Worm (Caenorhabditis elegans): Measurements from ENCODE around the gene srv-17.

The srv-17 gene

DNA sequence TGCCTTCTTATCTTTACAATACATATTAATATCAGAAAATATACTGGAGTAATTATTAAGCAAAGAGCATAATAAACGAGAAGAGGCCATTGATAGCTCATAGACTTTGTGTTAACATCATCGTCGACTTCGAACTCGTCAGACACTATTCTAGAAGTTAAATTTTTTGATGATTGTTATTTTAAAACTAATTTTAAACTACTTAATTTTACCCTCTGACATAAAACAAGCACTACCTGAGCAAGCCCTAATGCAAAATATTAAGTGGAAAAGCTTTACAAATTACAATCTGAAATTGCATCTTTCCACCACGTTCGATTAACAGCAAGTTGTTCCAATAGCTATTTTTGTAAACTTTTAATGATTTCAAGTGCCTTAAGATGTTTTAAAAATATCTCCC is at the start of gene srv-17:
TSS of gene srv-17 (minus strand) at position 101 of the 400 bp plus-strand sequence.
- TF ChIP-seq lsy-2 (tag; optimal IDR thresholded peaks at IDR 0.05) = no peak
- TF ChIP-seq sox-4 (tag; optimal IDR thresholded peaks at IDR 0.05) = no peak
- no peak for TF ChIP-seq ceh-88 (GFP tag; IDR thresholded peaks at IDR 0.05)
- no peak for TF ChIP-seq ceh-63 (GFP tag; optimal IDR thresholded peaks at IDR 0.05)
- no peak for TF ChIP-seq nhr-84 (tag; optimal IDR thresholded peaks at IDR 0.05)
- TF ChIP-seq pag-3 (tag; optimal IDR thresholded peaks at IDR 0.05; ENCODE audit: borderline replicate concordance, insufficient read depth) = no peak
- no peak for TF ChIP-seq ceh-82 (tag; optimal IDR thresholded peaks at IDR 0.05)

- no peak for TF ChIP-seq swsn-7 (tag; optimal IDR thresholded peaks at IDR 0.05)
- TF ChIP-seq blmp-1 (tag; optimal IDR thresholded peaks at IDR 0.05) = no peak
- TF ChIP-seq sptf-1 (tag; optimal IDR thresholded peaks at IDR 0.05) = no peak
- TF ChIP-seq ztf-11 (tag; optimal IDR thresholded peaks at IDR 0.05) = no peak
Observed at ce11 chrIV:5917026-5917425, 47.1 kb upstream of the srv-17 start, which contains the start of gene dhhc-13. Gene dhhc-13, plus strand, starts transcription at chrIV:5917326.

ce11 chrIV:5915152-5915551 is 45.2 kb upstream of the srv-17 start:
- TF ChIP-seq fkh-10 (GFP tag; optimal IDR thresholded peaks at IDR 0.05) (peak; percentile 95), dsc-1 (tag; optimal IDR thresholded peaks at IDR 0.05) (no peak), lin-39 (tag; optimal IDR thresholded peaks at IDR 0.05) (no peak), aly-2 (tag; optimal IDR thresholded peaks at IDR 0.05) (no peak), lsy-2 (tag; optimal IDR thresholded peaks at IDR 0.05) (no peak), ets-5 (GFP tag; IDR thresholded peaks at IDR 0.05) (no peak), lin-14 (GFP tag; optimal IDR thresholded peaks at IDR 0.05) (peak; percentile 79), ztf-11 (tag; optimal IDR thresholded peaks at IDR 0.05) (no peak), ces-1 (GFP tag; optimal IDR thresholded peaks at IDR 0.05) (peak; percentile 24), tbx-2 (tag; optimal IDR thresholded peaks at IDR 0.05) (no peak), unc-30 (tag; optimal IDR thresholded peaks at IDR 0.05) (no peak), ceh-63 (GFP tag; optimal IDR thresholded peaks at IDR 0.05) (no peak), ztf-4 (tag; optimal IDR thresholded peaks at IDR 0.05) (no peak), efl-1 (optimal IDR thresholded peaks at IDR 0.05) (no peak), efl-1 (GFP tag; optimal IDR thresholded peaks at IDR 0.05 in 1 of 2) (peak in 1 of 2 experiments; percentile 44), C04F5.9 (tag; optimal IDR thresholded peaks at IDR 0.05) (no peak), hpl-2 (GFP tag; optimal IDR thresholded peaks at IDR 0.05) (no peak)

DNA sequence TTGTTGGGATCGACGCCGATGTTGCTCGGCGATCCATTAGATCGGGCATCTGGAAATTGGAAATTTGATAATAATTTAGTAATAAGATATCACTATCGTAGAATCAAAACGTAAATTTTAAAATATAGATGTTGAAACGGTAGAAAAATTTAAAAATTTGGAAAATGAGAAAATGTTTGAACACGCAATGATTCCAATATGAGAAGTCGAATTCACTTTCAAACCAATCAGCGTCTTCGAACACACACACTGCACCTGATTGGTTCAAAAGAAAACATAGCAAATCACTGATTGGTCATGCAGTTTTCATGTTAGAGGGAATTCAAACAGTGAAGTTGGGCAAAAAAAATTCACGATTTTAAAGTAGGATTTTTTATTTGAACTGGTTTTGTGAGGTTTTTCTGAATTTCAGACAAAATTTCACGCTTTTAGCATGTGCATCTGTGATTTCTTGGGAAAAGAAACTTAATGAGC is 33.4 kb upstream of the srv-17 start, which contains the start of gene H04M03.12:
TSS of gene H04M03.12 (minus strand) at position 51 of the 474 bp plus-strand sequence.
- no peak for TF ChIP-seq ceh-63 (GFP tag; optimal IDR thresholded peaks at IDR 0.05)
- no peak for TF ChIP-seq elt-2 (tag; optimal IDR thresholded peaks at IDR 0.05)
- no peak for TF ChIP-seq sup-37 (GFP tag; optimal IDR thresholded peaks at IDR 0.05)
- TF ChIP-seq lin-14 (GFP tag; optimal IDR thresholded peaks at IDR 0.05) = no peak
- no peak for TF ChIP-seq lin-35 (GFP tag; optimal IDR thresholded peaks at IDR 0.05)
- TF ChIP-seq nhr-47 (tag; optimal IDR thresholded peaks at IDR 0.05) = no peak
- TF ChIP-seq pag-3 (tag; optimal IDR thresholded peaks at IDR 0.05; ENCODE audit: borderline replicate concordance, insufficient read depth) = no peak

DNA sequence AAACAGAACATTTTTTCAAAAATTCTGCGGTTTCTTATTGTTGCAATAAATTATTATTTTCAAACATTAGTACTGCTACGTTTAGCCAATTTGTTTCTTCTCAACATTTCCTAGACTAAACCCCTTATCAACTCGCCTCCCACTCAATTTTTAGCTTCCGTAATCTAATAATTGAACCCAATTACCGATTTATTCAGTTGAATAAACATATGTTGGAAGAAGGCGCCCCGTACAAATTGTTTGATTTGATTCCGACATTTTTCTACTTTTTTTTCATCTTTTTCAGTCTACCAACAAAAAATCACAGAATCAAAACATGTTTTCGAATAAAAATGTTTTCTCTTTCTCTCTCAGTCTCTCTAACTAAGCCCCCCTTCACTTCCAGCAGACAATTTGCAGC is 32.8 kb upstream of the srv-17 start:
- TF ChIP-seq nhr-47 (tag; optimal IDR thresholded peaks at IDR 0.05) (peak; percentile 29), ceh-8 (GFP tag; optimal IDR thresholded peaks at IDR 0.05) (peak; percentile 68), skn-1 (tag; optimal IDR thresholded peaks at IDR 0.05) (no peak), F16B12.6 (tag; optimal IDR thresholded peaks at IDR 0.05) (no peak), lin-14 (GFP tag; optimal IDR thresholded peaks at IDR 0.05) (peak; percentile 51), snpc-4 (tag; optimal IDR thresholded peaks at IDR 0.05) (no peak), nhr-84 (tag; optimal IDR thresholded peaks at IDR 0.05) (no peak), nhr-237 (tag; optimal IDR thresholded peaks at IDR 0.05) (no peak), grh-1 (GFP tag; IDR thresholded peaks at IDR 0.05) (no peak), sup-37 (GFP tag; optimal IDR thresholded peaks at IDR 0.05) (no peak), zag-1 (tag; optimal IDR thresholded peaks at IDR 0.05) (no peak), pax-3 (tag; optimal IDR thresholded peaks at IDR 0.05) (no peak), dpl-1 (GFP tag; optimal IDR thresholded peaks at IDR 0.05) (no peak), egl-27 (tag; optimal IDR thresholded peaks at IDR 0.05) (no peak)
